Worm (Caenorhabditis elegans) whole organism, L1 larva: ENCODE measurements around the gene D1086.8.

ENCODE experiments used
- jun-1 ChIP-seq: fragments of 150-350 bp; optimal IDR thresholded peaks from 2 replicates; lab custom pipeline; 2014; ENCODE audit warnings: missing biosample characterization, missing genetic modification reagents, missing genetic modification characterization
- skn-1 ChIP-seq: fragments of 150-350 bp; optimal IDR thresholded peaks from 2 replicates; lab custom pipeline; 2014; ENCODE audit warnings: missing biosample characterization, missing genetic modification characterization
- unc-62 ChIP-seq: fragments of 150-350 bp; optimal IDR thresholded peaks from 2 replicates; lab custom pipeline; 2014; ENCODE audit warnings: missing biosample characterization, missing genetic modification reagents, missing genetic modification characterization
- ztf-4 ChIP-seq: fragments of 150-350 bp; optimal IDR thresholded peaks from 2 replicates; lab custom pipeline; 2014; ENCODE audit warnings: missing biosample characterization, missing genetic modification characterization

DNA sequence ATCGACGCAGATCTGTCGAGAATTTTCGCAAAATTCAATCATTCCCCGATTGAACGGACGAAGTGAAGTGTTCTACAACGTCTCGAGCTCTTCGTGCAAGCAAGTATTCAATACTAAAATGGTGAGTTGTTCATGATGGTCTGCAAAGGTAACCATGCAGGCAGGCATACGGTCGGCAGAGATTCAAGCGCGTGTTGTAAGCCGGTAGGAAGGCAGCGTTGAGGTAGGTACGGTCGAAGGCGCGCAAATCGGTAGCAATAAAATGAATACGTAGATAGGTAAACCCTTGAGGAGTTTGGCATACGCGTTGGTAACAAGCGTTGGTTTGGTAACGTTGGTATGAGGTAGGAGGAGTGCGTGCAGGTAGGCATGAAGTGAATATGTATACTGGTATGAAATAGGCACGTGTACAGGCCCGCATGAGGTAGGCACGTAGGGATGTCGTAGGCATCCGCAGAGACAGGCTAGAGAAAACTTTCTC, 26.0 kb upstream of the D1086.8 start, which contains the start of gene D1086.17:
- TF ChIP-seq jun-1 (tag; lab: Kevin White, UChicago) (no peak), unc-62 (GFP tag; lab: Kevin White, UChicago) (no peak), skn-1 (tag; lab: Kevin White, UChicago) (no peak), ztf-4 (tag; lab: Kevin White, UChicago) (no peak)
